In the genomic region with DNA sequence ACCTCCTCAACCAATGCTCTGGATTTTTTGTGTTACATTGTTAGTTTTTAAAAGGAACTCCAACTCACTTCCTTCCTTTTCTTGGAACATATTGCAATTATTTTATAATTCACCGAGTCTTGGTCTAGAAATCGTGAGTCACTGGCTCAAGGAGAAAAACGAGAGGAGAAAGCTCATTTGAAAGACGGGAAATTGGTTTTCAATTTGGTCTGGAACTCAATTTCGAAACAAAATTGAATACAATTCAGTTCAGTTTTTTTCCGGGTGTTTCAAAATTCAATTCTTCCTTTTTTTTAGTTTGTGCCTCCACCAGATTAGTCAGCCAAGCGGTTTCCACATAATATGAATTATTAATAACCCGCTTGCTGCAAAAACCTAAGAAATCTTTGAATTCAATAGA, we compare ENCODE assay signal across 6 worm cellular contexts.
TF ChIP-seq lines count a peak whose summit lies in the region.

No protein-coding gene starts in this region.

TF ChIP-seq in whole organism, L1 larva, 84 proteins besides CTCF, POLR2A, EP300 and RAD21 (continues in another document):
- TF ChIP-seq unc-86 (tag; optimal IDR thresholded peaks at IDR 0.05; lab: Kevin White, UChicago) (no peak), irx-1 (tag; optimal IDR thresholded peaks at IDR 0.05; lab: Kevin White, UChicago) (no peak), ceh-63 (GFP tag; optimal IDR thresholded peaks at IDR 0.05; lab: Kevin White, UChicago) (no peak), lin-14 (GFP tag; optimal IDR thresholded peaks at IDR 0.05; lab: Kevin White, UChicago) (peak; percentile 57), grh-1 (GFP tag; IDR thresholded peaks at IDR 0.05; lab: Robert Waterston, UW) (no peak), ztf-4 (tag; optimal IDR thresholded peaks at IDR 0.05; lab: Kevin White, UChicago) (no peak), nhr-20 (tag; optimal IDR thresholded peaks at IDR 0.05; lab: Kevin White, UChicago) (no peak), vab-15 (tag; optimal IDR thresholded peaks at IDR 0.05; lab: Kevin White, UChicago) (no peak), tlp-1 (tag; optimal IDR thresholded peaks at IDR 0.05; lab: Kevin White, UChicago) (no peak), aly-2 (tag; optimal IDR thresholded peaks at IDR 0.05; lab: Kevin White, UChicago) (no peak), zag-1 (tag; optimal IDR thresholded peaks at IDR 0.05; lab: Kevin White, UChicago) (peak; percentile 42), lsy-2 (tag; optimal IDR thresholded peaks at IDR 0.05; lab: Kevin White, UChicago) (peak in 1 of 2 experiments; percentile 0), dsc-1 (tag; optimal IDR thresholded peaks at IDR 0.05; lab: Kevin White, UChicago) (no peak), mdl-1 (tag; optimal IDR thresholded peaks at IDR 0.05; lab: Kevin White, UChicago) (no peak), snu-23 (GFP tag; optimal IDR thresholded peaks at IDR 0.05; lab: Kevin White, UChicago) (no peak)

TF ChIP-seq in whole organism, L2 larva, 48 proteins besides CTCF, POLR2A, EP300 and RAD21:
- peak; percentile 46 for TF ChIP-seq sma-9 (GFP tag; optimal IDR thresholded peaks at IDR 0.05; lab: Kevin White, UChicago)
- no peak for TF ChIP-seq sma-9 (tag; optimal IDR thresholded peaks at IDR 0.05; lab: Kevin White, UChicago)
- TF ChIP-seq ztf-11 (tag; optimal IDR thresholded peaks at IDR 0.05; lab: Kevin White, UChicago): no peak
- TF ChIP-seq lin-39 (tag; optimal IDR thresholded peaks at IDR 0.05; lab: Kevin White, UChicago): no peak
- TF ChIP-seq ztf-1 (GFP tag; conservative IDR thresholded peaks at IDR 0.05; lab: Robert Waterston, UW): no peak
- TF ChIP-seq mdl-1 (tag; optimal IDR thresholded peaks at IDR 0.05; lab: Kevin White, UChicago): no peak
- TF ChIP-seq sem-4 (tag; optimal IDR thresholded peaks at IDR 0.05; lab: Kevin White, UChicago): peak; percentile 8
- no peak for TF ChIP-seq egl-27 (tag; optimal IDR thresholded peaks at IDR 0.05; lab: Kevin White, UChicago)
- TF ChIP-seq sma-3 (GFP tag; optimal IDR thresholded peaks at IDR 0.05; lab: Kevin White, UChicago): no peak
TF ChIP-seq in whole organism, L2 larva: peak in this region for 2.

TF ChIP-seq in whole organism, L3 larva, 47 proteins besides CTCF, POLR2A, EP300 and RAD21:
- TF ChIP-seq fkh-10 (GFP tag; optimal IDR thresholded peaks at IDR 0.05; lab: Kevin White, UChicago) (peak; percentile 40), fos-1 (tag; optimal IDR thresholded peaks at IDR 0.05; lab: Kevin White, UChicago) (no peak)

TF ChIP-seq in whole organism, L4 larva, 104 proteins besides CTCF, POLR2A, EP300 and RAD21:
- TF ChIP-seq ces-1 (GFP tag; optimal IDR thresholded peaks at IDR 0.05; lab: Kevin White, UChicago) (peak; percentile 77), dmd-8 (GFP tag; IDR thresholded peaks at IDR 0.05; lab: Robert Waterston, UW) (no peak), dmd-6 (GFP tag; IDR thresholded peaks at IDR 0.05; lab: Robert Waterston, UW) (no peak), lsy-2 (tag; optimal IDR thresholded peaks at IDR 0.05; lab: Kevin White, UChicago) (peak in 1 of 2 experiments; percentile 20), unc-62 (GFP tag; optimal IDR thresholded peaks at IDR 0.05 in 1 of 2; lab: Kevin White, UChicago) (peak in 1 of 2 experiments; percentile 12), unc-62 (tag; optimal IDR thresholded peaks at IDR 0.05; lab: Kevin White, UChicago) (no peak), aha-1 (tag; lab: Kevin White, UChicago) (peak; percentile 62), dpl-1 (GFP tag; optimal IDR thresholded peaks at IDR 0.05; lab: Kevin White, UChicago) (no peak), saeg-2 (GFP tag; IDR thresholded peaks at IDR 0.05; lab: Robert Waterston, UW) (no peak)

TF ChIP-seq in whole organism, late embryonic, 69 proteins besides CTCF, POLR2A, EP300 and RAD21:
- TF ChIP-seq che-1 (tag; optimal IDR thresholded peaks at IDR 0.05; lab: Kevin White, UChicago) (no peak), unc-42 (tag; optimal IDR thresholded peaks at IDR 0.05; lab: Kevin White, UChicago) (peak; percentile 43)

TF ChIP-seq in whole organism, mixed stage, embryonic, 35 proteins besides CTCF, POLR2A, EP300 and RAD21:
- TF ChIP-seq lin-13 (tag; optimal IDR thresholded peaks at IDR 0.05; lab: Kevin White, UChicago): no peak
- TF ChIP-seq lsy-2 (tag; optimal IDR thresholded peaks at IDR 0.05; lab: Kevin White, UChicago): no peak
- no peak for TF ChIP-seq unc-62 (GFP tag; optimal IDR thresholded peaks at IDR 0.05; lab: Kevin White, UChicago)
- peak; percentile 57 for TF ChIP-seq ces-1 (GFP tag; optimal IDR thresholded peaks at IDR 0.05; lab: Kevin White, UChicago)
- TF ChIP-seq pha-4 (tag; optimal IDR thresholded peaks at IDR 0.05; lab: Kevin White, UChicago): no peak
